Worm (Caenorhabditis elegans): ENCODE measurements around the gene K01D12.10.

ce11 chrV:12386154-12386553, 19.9 kb upstream of the K01D12.10 start, which contains the start of gene K01D12.15:
- TF ChIP-seq ztf-23 (GFP tag; IDR thresholded peaks at IDR 0.05) (no peak), ref-1 (GFP tag; conservative IDR thresholded peaks at IDR 0.05) (no peak), flt-1 (GFP tag; IDR thresholded peaks at IDR 0.05) (no peak), ztf-29 (GFP tag; IDR thresholded peaks at IDR 0.05) (no peak)
